Worm (Caenorhabditis elegans) whole organism, L3 larva: Measurements from ENCODE around the gene frpr-18.

Source experiments
- R02D3.7 ChIP-seq: fragments of 150-350 bp; optimal IDR thresholded peaks from 2 replicates; lab custom pipeline; 2014; ENCODE audit warnings: missing biosample characterization, missing genetic modification characterization
- ama-1 ChIP-seq: fragments of 150-350 bp; optimal IDR thresholded peaks from 2 replicates; lab custom pipeline; 2018
- daf-12 ChIP-seq: fragments of 150-350 bp; optimal IDR thresholded peaks from 2 replicates; lab custom pipeline; 2014; ENCODE audit warnings: missing biosample characterization, missing genetic modification reagents, missing genetic modification characterization
- egl-27 ChIP-seq: sonication (generic microtip); optimal IDR thresholded peaks from 4 replicates; lab custom pipeline; 2017; ENCODE audit warnings: missing biosample characterization, missing genetic modification reagents, missing genetic modification characterization
- fkh-10 ChIP-seq: sonication (generic microtip); optimal IDR thresholded peaks from 2 replicates; lab custom pipeline; 2017; ENCODE audit warnings: missing biosample characterization, missing genetic modification reagents, missing genetic modification characterization
- lin-39 ChIP-seq: fragments of 150-350 bp; optimal IDR thresholded peaks from 2 replicates; lab custom pipeline; 2018; ENCODE audit warnings: missing biosample characterization, missing genetic modification reagents, missing genetic modification characterization
- nhr-12 ChIP-seq: fragments of 150-350 bp; optimal IDR thresholded peaks from 2 replicates; lab custom pipeline; 2014; ENCODE audit warnings: missing biosample characterization, missing genetic modification characterization
- nhr-77 ChIP-seq: fragments of 150-350 bp; optimal IDR thresholded peaks from 2 replicates; lab custom pipeline; 2014; ENCODE audit warnings: missing biosample characterization, missing genetic modification characterization
- pha-4 ChIP-seq: fragments of 150-350 bp; optimal IDR thresholded peaks from 2 replicates; lab custom pipeline; 2014; ENCODE audit warnings: missing biosample characterization, missing genetic modification reagents, missing genetic modification characterization
- skn-1 ChIP-seq: fragments of 150-350 bp; optimal IDR thresholded peaks from 2 replicates; lab custom pipeline; 2014; ENCODE audit warnings: missing biosample characterization, missing genetic modification characterization
- snpc-4 ChIP-seq: fragments of 150-350 bp; optimal IDR thresholded peaks from 2 replicates; lab custom pipeline; 2014; ENCODE audit warnings: missing biosample characterization, missing genetic modification characterization
- unc-62 ChIP-seq: fragments of 150-350 bp; sonication (generic microtip); optimal IDR thresholded peaks from 4 replicates; lab custom pipeline; 2014; ENCODE audit warnings: missing biosample characterization, missing genetic modification reagents, missing genetic modification characterization
- ztf-4 ChIP-seq: fragments of 150-350 bp; optimal IDR thresholded peaks from 2 replicates; lab custom pipeline; 2014; ENCODE audit warnings: missing biosample characterization, missing genetic modification characterization

DNA sequence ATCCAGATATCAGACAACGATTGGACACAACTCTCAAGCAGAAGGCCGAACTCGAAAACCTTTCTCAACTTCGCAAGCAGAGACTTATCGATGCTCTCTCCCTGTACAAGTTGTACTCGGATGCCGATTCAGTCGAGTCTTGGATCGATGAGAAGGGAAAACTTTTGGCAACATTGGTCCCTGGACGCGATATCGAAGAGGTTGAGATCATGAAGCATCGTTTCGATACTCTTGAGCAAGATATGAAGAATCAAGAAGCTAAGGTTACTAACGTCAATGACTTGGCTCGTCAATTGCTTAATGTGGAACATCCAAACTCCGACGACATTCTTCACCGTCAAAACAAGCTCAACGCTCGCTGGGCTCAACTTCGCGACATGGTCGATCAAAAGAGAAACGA is 15.0 kb downstream of the frpr-18 start:
- TF ChIP-seq skn-1 (tag; lab: Kevin White, UChicago) (no peak), fkh-10 (no peak), ama-1 (lab: Kevin White, UChicago) (no peak), nhr-12 (tag; lab: Kevin White, UChicago) (no peak), egl-27 (tag; lab: Kevin White, UChicago) (no peak), pha-4 (no peak), ztf-4 (tag; lab: Kevin White, UChicago) (no peak), daf-12 (no peak), snpc-4 (tag; lab: Kevin White, UChicago) (no peak), lin-39 (tag; lab: Kevin White, UChicago) (no peak), unc-62 (no peak), R02D3.7 (no peak), nhr-77 (tag; lab: Kevin White, UChicago) (no peak)
